Worm (Caenorhabditis elegans) whole organism, midembryonic: ENCODE data around the gene C16C10.8.

Experiments used
- T22C8.4 ChIP-seq: fragments of 200-800 bp; sonication (Bioruptor generic); IDR thresholded peaks from 2 replicates; pipeline ENCODE4 v1.3.6; 2022; ENCODE audit warnings: missing genetic modification characterization, missing compliant biosample characterization
- flt-1 ChIP-seq: fragments of 200-800 bp; sonication (Bioruptor generic); IDR thresholded peaks from 2 replicates; pipeline ENCODE4 v1.3.6; 2022; ENCODE audit warnings: missing genetic modification characterization, missing compliant biosample characterization
- med-1 ChIP-seq: sonication (generic microtip); optimal IDR thresholded peaks from 2 replicates; lab custom pipeline; 2017; ENCODE audit warnings: missing genetic modification characterization, mild to moderate bottlenecking, missing compliant biosample characterization, antibody characterized with exemption, missing genetic modification reagents; ENCODE audit not compliant: insufficient read depth
- ref-1 ChIP-seq: fragments of 200-800 bp; sonication (Bioruptor generic); conservative IDR thresholded peaks from 2 replicates; pipeline ENCODE4 v1.3.6; 2022; ENCODE audit warnings: missing genetic modification reagents, missing genetic modification characterization, missing compliant biosample characterization
- tab-1 ChIP-seq: fragments of 200-800 bp; sonication (Bioruptor generic); IDR thresholded peaks from 2 replicates; pipeline ENCODE4 v1.3.6; 2022; ENCODE audit warnings: missing genetic modification characterization, missing compliant biosample characterization
- ztf-23 ChIP-seq: fragments of 200-800 bp; sonication (Bioruptor generic); IDR thresholded peaks from 2 replicates; pipeline ENCODE4 v1.3.6; 2022; ENCODE audit warnings: missing genetic modification reagents, missing genetic modification characterization, missing compliant biosample characterization
- ztf-29 ChIP-seq: fragments of 200-800 bp; sonication (Bioruptor generic); IDR thresholded peaks from 2 replicates; pipeline ENCODE4 v1.3.6; 2022; ENCODE audit warnings: missing genetic modification reagents, missing genetic modification characterization, missing compliant biosample characterization

DNA sequence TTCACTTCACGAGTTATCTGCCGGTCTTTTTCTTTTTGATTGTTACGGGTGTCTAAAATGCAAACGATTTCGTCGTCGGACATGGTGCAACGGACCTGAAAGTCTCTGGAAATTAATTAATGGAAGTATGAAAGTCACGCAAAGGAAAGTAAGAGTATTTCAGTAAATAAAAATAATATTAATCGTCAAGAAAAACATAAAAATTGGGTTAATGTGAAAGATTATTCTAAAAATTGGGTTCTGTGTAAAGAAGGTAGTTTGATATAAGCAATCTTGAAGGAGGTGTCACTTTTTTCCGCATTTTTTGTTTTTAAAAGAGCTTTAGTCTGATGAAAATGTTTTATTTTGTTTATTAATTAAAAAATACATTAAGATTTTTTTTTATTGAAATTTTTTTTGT lies 6.7 kb downstream of the C16C10.8 start, which contains the start of gene C16C10.9:
- TF ChIP-seq ref-1 = no peak
- no peak for TF ChIP-seq T22C8.4
- no peak for TF ChIP-seq flt-1 (GFP tag; lab: Robert Waterston, UW)
- TF ChIP-seq ztf-23 (GFP tag; lab: Robert Waterston, UW) = no peak
- no peak for TF ChIP-seq med-1 (GFP tag; lab: Kevin White, UChicago)
- TF ChIP-seq tab-1 = no peak
- TF ChIP-seq ztf-29 (GFP tag; lab: Robert Waterston, UW) = no peak
